Worm (Caenorhabditis elegans) whole organism, L1 larva: Measurements from ENCODE around the gene ZK863.1.

Experiments used
- C04F5.9 ChIP-seq: sonication (generic microtip); optimal IDR thresholded peaks from 2 replicates; lab custom pipeline; 2016; ENCODE audit warnings: missing genetic modification characterization, missing compliant biosample characterization
- F16B12.6 ChIP-seq: fragments of 150-350 bp; optimal IDR thresholded peaks from 2 replicates; lab custom pipeline; 2014; ENCODE audit warnings: missing biosample characterization, missing genetic modification characterization
- Y116A8C.19 ChIP-seq: sonication (generic microtip); optimal IDR thresholded peaks from 2 replicates; lab custom pipeline; 2016; ENCODE audit warnings: missing compliant biosample characterization, missing genetic modification characterization, borderline replicate concordance
- aha-1 ChIP-seq: fragments of 150-350 bp; optimal IDR thresholded peaks from 2 replicates; lab custom pipeline; 2014; ENCODE audit warnings: missing biosample characterization, missing genetic modification characterization
- alr-1 ChIP-seq: fragments of 200-800 bp; sonication (Bioruptor generic); optimal IDR thresholded peaks from 2 replicates; lab custom pipeline; 2018; ENCODE audit warnings: borderline replicate concordance, mild to moderate bottlenecking, missing genetic modification characterization, missing compliant biosample characterization
- blmp-1 ChIP-seq: fragments of 150-350 bp; optimal IDR thresholded peaks from 2 replicates; lab custom pipeline; 2014; ENCODE audit warnings: missing biosample characterization, missing genetic modification characterization
- ceh-8 ChIP-seq: fragments of 200-800 bp; sonication (Bioruptor generic); optimal IDR thresholded peaks from 2 replicates; lab custom pipeline; 2018; ENCODE audit warnings: mild to moderate bottlenecking, missing genetic modification characterization, moderate library complexity, missing compliant biosample characterization
- ceh-88 ChIP-seq: fragments of 200-800 bp; sonication (Bioruptor generic); IDR thresholded peaks from 2 replicates; pipeline ENCODE4 v1.3.6; 2022; ENCODE audit warnings: missing genetic modification characterization, missing compliant biosample characterization
- ces-1 ChIP-seq: fragments of 150-350 bp; optimal IDR thresholded peaks from 2 replicates; lab custom pipeline; 2014; ENCODE audit warnings: missing biosample characterization, missing genetic modification reagents, missing genetic modification characterization
- efl-1 ChIP-seq, 4 experiments: fragments of 150-350 bp; optimal IDR thresholded peaks in 3 of 4; peaks in 1 of 4; 1 replicate in 1 of 4; 2 replicates in 3 of 4; lab custom pipeline; 2014; ENCODE audit warnings: missing biosample characterization in 2 of 4, missing genetic modification characterization in 2 of 4, missing genetic modification reagents in 2 of 4
- efl-3 ChIP-seq: fragments of 200-800 bp; sonication (Bioruptor generic); optimal IDR thresholded peaks from 2 replicates; lab custom pipeline; 2018; ENCODE audit warnings: mild to moderate bottlenecking, missing genetic modification characterization, missing compliant biosample characterization
- elt-2 ChIP-seq: sonication (generic microtip); optimal IDR thresholded peaks from 2 replicates; lab custom pipeline; 2016; ENCODE audit warnings: missing genetic modification characterization, mild to moderate bottlenecking, inconsistent platforms, missing compliant biosample characterization, missing genetic modification reagents
- elt-3 ChIP-seq, 6 experiments: fragments of 150-350 bp in 1 of 6; sonication (generic microtip); optimal IDR thresholded peaks; 2 replicates each; lab custom pipeline; 2017 to 2018; ENCODE audit warnings: missing biosample characterization in 6 of 6, missing genetic modification characterization in 6 of 6, inconsistent platforms in 1 of 6
- ets-5 ChIP-seq: fragments of 200-800 bp; sonication (Bioruptor generic); IDR thresholded peaks from 2 replicates; pipeline ENCODE4 v1.3.6; 2022; ENCODE audit warnings: missing genetic modification characterization, missing compliant biosample characterization
- fkh-10 ChIP-seq: sonication (generic microtip); optimal IDR thresholded peaks from 2 replicates; lab custom pipeline; 2017; ENCODE audit warnings: missing biosample characterization, missing genetic modification reagents, missing genetic modification characterization
- fkh-8 ChIP-seq: sonication (generic microtip); optimal IDR thresholded peaks from 2 replicates; lab custom pipeline; 2016; ENCODE audit warnings: mild to moderate bottlenecking, missing genetic modification characterization, missing compliant biosample characterization
- grh-1 ChIP-seq: fragments of 200-800 bp; sonication (Bioruptor generic); IDR thresholded peaks from 2 replicates; pipeline ENCODE4 v1.3.6; 2022; ENCODE audit warnings: missing genetic modification reagents, missing genetic modification characterization, missing compliant biosample characterization
- hlh-17 ChIP-seq: fragments of 200-800 bp; sonication (Bioruptor generic); optimal IDR thresholded peaks from 2 replicates; lab custom pipeline; 2018; ENCODE audit warnings: missing genetic modification characterization, mild to moderate bottlenecking, missing compliant biosample characterization, moderate library complexity, borderline replicate concordance
- hlh-4 ChIP-seq: sonication (generic microtip); optimal IDR thresholded peaks from 2 replicates; lab custom pipeline; 2016; ENCODE audit warnings: mild to moderate bottlenecking, missing genetic modification characterization, missing compliant biosample characterization
- irx-1 ChIP-seq: sonication (generic microtip); optimal IDR thresholded peaks from 2 replicates; lab custom pipeline; 2016; ENCODE audit warnings: missing genetic modification characterization, missing compliant biosample characterization
- jun-1 ChIP-seq: fragments of 150-350 bp; optimal IDR thresholded peaks from 2 replicates; lab custom pipeline; 2014; ENCODE audit warnings: missing biosample characterization, missing genetic modification reagents, missing genetic modification characterization
- lin-13 ChIP-seq: fragments of 150-350 bp; optimal IDR thresholded peaks from 2 replicates; lab custom pipeline; 2014; ENCODE audit warnings: missing biosample characterization, missing genetic modification reagents, missing genetic modification characterization
- lin-14 ChIP-seq: fragments of 200-800 bp; sonication (Bioruptor generic); optimal IDR thresholded peaks from 2 replicates; lab custom pipeline; 2018; ENCODE audit warnings: mild to moderate bottlenecking, missing genetic modification characterization, moderate library complexity, missing compliant biosample characterization
- lin-39 ChIP-seq: fragments of 150-350 bp; optimal IDR thresholded peaks from 2 replicates; lab custom pipeline; 2014; ENCODE audit warnings: missing biosample characterization, missing genetic modification reagents, missing genetic modification characterization
- mef-2 ChIP-seq: fragments of 150-350 bp; optimal IDR thresholded peaks from 2 replicates; lab custom pipeline; 2014; ENCODE audit warnings: missing biosample characterization, missing genetic modification characterization
- mep-1 ChIP-seq: fragments of 150-350 bp; optimal IDR thresholded peaks from 2 replicates; lab custom pipeline; 2014; ENCODE audit warnings: missing biosample characterization, missing genetic modification characterization
- nhr-12 ChIP-seq: sonication (generic microtip); optimal IDR thresholded peaks from 2 replicates; lab custom pipeline; 2017; ENCODE audit warnings: missing biosample characterization, missing genetic modification characterization
- nhr-20 ChIP-seq: sonication (generic microtip); optimal IDR thresholded peaks from 2 replicates; lab custom pipeline; 2016; ENCODE audit warnings: mild to moderate bottlenecking, missing genetic modification characterization, missing compliant biosample characterization
- nhr-28 ChIP-seq: fragments of 150-350 bp; optimal IDR thresholded peaks from 2 replicates; lab custom pipeline; 2014; ENCODE audit warnings: missing biosample characterization, missing genetic modification characterization
- nhr-77 ChIP-seq: fragments of 150-350 bp; optimal IDR thresholded peaks from 2 replicates; lab custom pipeline; 2014; ENCODE audit warnings: missing biosample characterization, missing genetic modification characterization
- nhr-85 ChIP-seq: sonication (generic microtip); peaks from one replicate; lab custom pipeline; 2016; ENCODE audit warnings: missing genetic modification characterization, inconsistent platforms, missing compliant biosample characterization
- nhr-90 ChIP-seq: sonication (generic microtip); optimal IDR thresholded peaks from 2 replicates; lab custom pipeline; 2016; ENCODE audit warnings: mild to moderate bottlenecking, missing genetic modification characterization, missing compliant biosample characterization; ENCODE audit not compliant: poor library complexity
- pag-3 ChIP-seq: sonication (generic microtip); optimal IDR thresholded peaks from 2 replicates; lab custom pipeline; 2017; ENCODE audit warnings: missing genetic modification characterization, mild to moderate bottlenecking, missing compliant biosample characterization, antibody characterized with exemption, borderline replicate concordance; ENCODE audit not compliant: insufficient read depth
- skn-1 ChIP-seq: fragments of 150-350 bp; optimal IDR thresholded peaks from 2 replicates; lab custom pipeline; 2014; ENCODE audit warnings: missing biosample characterization, missing genetic modification characterization
- snu-23 ChIP-seq: sonication (generic microtip); optimal IDR thresholded peaks from 2 replicates; lab custom pipeline; 2016; ENCODE audit warnings: missing genetic modification characterization, missing compliant biosample characterization
- sox-4 ChIP-seq: sonication (generic microtip); optimal IDR thresholded peaks from 2 replicates; lab custom pipeline; 2016; ENCODE audit warnings: missing genetic modification characterization, missing compliant biosample characterization
- sptf-1 ChIP-seq: fragments of 150-350 bp; optimal IDR thresholded peaks from 2 replicates; lab custom pipeline; 2014; ENCODE audit warnings: missing biosample characterization, missing genetic modification characterization
- sup-37 ChIP-seq: fragments of 200-800 bp; sonication (Bioruptor generic); optimal IDR thresholded peaks from 2 replicates; lab custom pipeline; 2018; ENCODE audit warnings: mild to moderate bottlenecking, missing genetic modification characterization, missing compliant biosample characterization
- tlp-1 ChIP-seq: fragments of 150-350 bp; optimal IDR thresholded peaks from 2 replicates; lab custom pipeline; 2014; ENCODE audit warnings: missing biosample characterization, missing genetic modification characterization
- unc-62 ChIP-seq: fragments of 150-350 bp; optimal IDR thresholded peaks from 2 replicates; lab custom pipeline; 2014; ENCODE audit warnings: missing biosample characterization, missing genetic modification reagents, missing genetic modification characterization
- unc-86 ChIP-seq: sonication (generic microtip); optimal IDR thresholded peaks from 2 replicates; lab custom pipeline; 2016; ENCODE audit warnings: missing genetic modification characterization, missing compliant biosample characterization
- unc-98 ChIP-seq: fragments of 200-800 bp; sonication (Bioruptor generic); IDR thresholded peaks from 2 replicates; pipeline ENCODE4 v1.3.6; 2022; ENCODE audit warnings: missing genetic modification characterization, missing compliant biosample characterization
- vab-15 ChIP-seq: sonication (generic microtip); optimal IDR thresholded peaks from 2 replicates; lab custom pipeline; 2017; ENCODE audit warnings: missing genotype, mild to moderate bottlenecking, missing genetic modification characterization, missing compliant biosample characterization
- xbp-1 ChIP-seq: sonication (generic microtip); optimal IDR thresholded peaks from 2 replicates; lab custom pipeline; 2016; ENCODE audit warnings: missing genetic modification characterization, missing compliant biosample characterization
- ztf-11 ChIP-seq, 2 experiments: sonication (generic microtip); optimal IDR thresholded peaks; 2 replicates each; lab custom pipeline; 2016 to 2017; ENCODE audit warnings: missing genetic modification characterization in 2 of 2, missing biosample characterization in 1 of 2, missing compliant biosample characterization in 1 of 2

The ZK863.1 gene

DNA sequence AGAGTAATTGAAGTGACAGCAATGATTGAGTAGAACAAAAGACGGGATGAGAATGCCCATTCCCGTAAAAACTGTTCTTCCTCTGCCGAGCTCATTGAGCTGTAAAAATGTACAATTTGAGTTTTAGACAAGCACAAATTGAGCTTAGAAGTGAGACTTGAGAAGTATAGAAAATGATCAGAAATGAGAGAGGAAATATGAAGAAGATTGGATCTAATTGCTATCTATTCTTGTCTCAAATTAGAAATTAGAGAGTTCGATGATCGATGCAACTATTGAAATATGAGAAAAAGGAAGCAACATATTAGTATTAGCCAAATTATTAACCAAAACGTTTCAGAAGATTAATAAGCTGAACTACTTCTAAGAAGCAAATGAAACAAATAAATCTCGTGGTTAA is at the start of gene ZK863.1:
TSS of gene ZK863.1 (minus strand) at position 101 of the 400 bp plus-strand sequence.
- TF ChIP-seq grh-1, result no peak
- peak; percentile 35 for TF ChIP-seq lin-14
- TF ChIP-seq skn-1, result no peak

- TF ChIP-seq sox-4 (tag; lab: Kevin White, UChicago) (no peak), lin-39 (tag; lab: Kevin White, UChicago) (no peak), ces-1 (GFP tag; lab: Kevin White, UChicago) (no peak), efl-1 (optimal IDR thresholded peaks at IDR 0.05; lab: Kevin White, UChicago) (no peak), efl-1 (GFP tag; optimal IDR thresholded peaks at IDR 0.05 in 1 of 2; lab: Kevin White, UChicago) (no peak), tlp-1 (tag; lab: Kevin White, UChicago) (no peak), lin-13 (GFP tag; lab: Kevin White, UChicago) (no peak), ceh-8 (no peak), unc-86 (tag; lab: Kevin White, UChicago) (no peak), pag-3 (tag; lab: Kevin White, UChicago) (no peak), sptf-1 (no peak), vab-15 (no peak), efl-3 (GFP tag; lab: Kevin White, UChicago) (no peak), fkh-8 (tag; lab: Kevin White, UChicago) (no peak)
- TF ChIP-seq, all 84 proteins: peak for 0
Measured at ce11 chrV:12213027-12213426, 43.0 kb upstream of the ZK863.1 start, which contains the start of gene vab-8. vab-8 (plus strand) TSS chrV:12213327.

ce11 chrV:12211090-12211489 is 41.1 kb upstream of the ZK863.1 start:
- TF ChIP-seq snu-23 (GFP tag; lab: Kevin White, UChicago), result no peak
- no peak for TF ChIP-seq nhr-20 (tag; lab: Kevin White, UChicago)
- TF ChIP-seq hlh-17 (GFP tag; lab: Kevin White, UChicago), result no peak
- no peak for TF ChIP-seq ztf-11 (tag; optimal IDR thresholded peaks at IDR 0.05; lab: Kevin White, UChicago)
- TF ChIP-seq elt-3 (tag; optimal IDR thresholded peaks at IDR 0.05; lab: Kevin White, UChicago), result no peak
- peak; percentile 3 for TF ChIP-seq mep-1
- TF ChIP-seq sptf-1, result no peak
- no peak for TF ChIP-seq efl-1 (optimal IDR thresholded peaks at IDR 0.05; lab: Kevin White, UChicago)
- peak in 1 of 2 experiments; percentile 13 for TF ChIP-seq efl-1 (GFP tag; optimal IDR thresholded peaks at IDR 0.05 in 1 of 2; lab: Kevin White, UChicago)
- no peak for TF ChIP-seq unc-98 (GFP tag; lab: Robert Waterston, UW)
- no peak for TF ChIP-seq jun-1
- no peak for TF ChIP-seq aha-1 (tag; lab: Kevin White, UChicago)
- TF ChIP-seq sup-37 (GFP tag; lab: Kevin White, UChicago), result no peak
- TF ChIP-seq nhr-28, result no peak
- no peak for TF ChIP-seq Y116A8C.19 (tag; lab: Kevin White, UChicago)
- TF ChIP-seq unc-62 (GFP tag; lab: Kevin White, UChicago), result no peak
- no peak for TF ChIP-seq elt-2
- TF ChIP-seq lin-13 (GFP tag; lab: Kevin White, UChicago), result no peak
- no peak for TF ChIP-seq C04F5.9 (tag; lab: Kevin White, UChicago)
- no peak for TF ChIP-seq hlh-4 (tag; lab: Kevin White, UChicago)
- TF ChIP-seq lin-14, result peak; percentile 82
- TF ChIP-seq blmp-1 (tag; lab: Kevin White, UChicago), result no peak
- no peak for TF ChIP-seq irx-1 (tag; lab: Kevin White, UChicago)
- TF ChIP-seq nhr-77, result no peak
- TF ChIP-seq mef-2 (tag; lab: Kevin White, UChicago), result no peak
- TF ChIP-seq ceh-8, result no peak
- no peak for TF ChIP-seq unc-86 (tag; lab: Kevin White, UChicago)

ce11 chrV:12209951-12210350 is 39.9 kb upstream of the ZK863.1 start:
- TF ChIP-seq fkh-10 (GFP tag; lab: Kevin White, UChicago) (no peak), vab-15 (no peak), fkh-8 (tag; lab: Kevin White, UChicago) (no peak), alr-1 (no peak), ets-5 (GFP tag; lab: Robert Waterston, UW) (no peak), hlh-17 (GFP tag; lab: Kevin White, UChicago) (no peak), xbp-1 (tag; lab: Kevin White, UChicago) (no peak), nhr-85 (tag; lab: Kevin White, UChicago) (no peak), ces-1 (GFP tag; lab: Kevin White, UChicago) (no peak), ceh-88 (GFP tag; lab: Robert Waterston, UW) (no peak), mef-2 (tag; lab: Kevin White, UChicago) (no peak), ceh-8 (no peak), sptf-1 (no peak), lin-14 (no peak), F16B12.6 (tag; lab: Kevin White, UChicago) (no peak), nhr-90 (tag; lab: Kevin White, UChicago) (no peak), nhr-12 (tag; lab: Kevin White, UChicago) (no peak), efl-1 (optimal IDR thresholded peaks at IDR 0.05; lab: Kevin White, UChicago) (no peak), efl-1 (GFP tag; optimal IDR thresholded peaks at IDR 0.05 in 1 of 2; lab: Kevin White, UChicago) (no peak), pag-3 (tag; lab: Kevin White, UChicago) (no peak)
